Fruit fly (Drosophila melanogaster) whole organism, pupa: ENCODE results near the gene Wdfy2.

Experiments used
- CG12605 ChIP-seq: fragments of 200-800 bp; sonication (Bioruptor generic); IDR thresholded peaks from 2 replicates; pipeline ENCODE4 v1.3.6; 2022; ENCODE audit warnings: missing biosample characterization, missing genetic modification characterization
- CG13204 ChIP-seq: fragments of 200-800 bp; sonication (Bioruptor generic); optimal IDR thresholded peaks from 2 replicates; lab custom pipeline; 2018; ENCODE audit warnings: missing biosample characterization, mild to moderate bottlenecking, missing genetic modification characterization, moderate library complexity
- CG14655 ChIP-seq: fragments of 200-800 bp; sonication (Bioruptor generic); optimal IDR thresholded peaks from 3 replicates; lab custom pipeline; 2017; ENCODE audit warnings: mild to moderate bottlenecking, missing biosample characterization, missing genetic modification reagents, missing genetic modification characterization
- CG17806 ChIP-seq: fragments of 200-800 bp; sonication (Bioruptor generic); optimal IDR thresholded peaks from 2 replicates; lab custom pipeline; 2018; ENCODE audit warnings: missing biosample characterization, mild to moderate bottlenecking, missing genetic modification characterization, moderate library complexity
- CG32121 ChIP-seq: fragments of 200-800 bp; sonication (Bioruptor generic); IDR thresholded peaks from 2 replicates; pipeline ENCODE4 v1.3.6; 2022; ENCODE audit warnings: missing biosample characterization, missing genetic modification characterization
- CG34367 ChIP-seq: fragments of 200-800 bp; sonication (Bioruptor generic); optimal IDR thresholded peaks from 2 replicates; lab custom pipeline; 2018; ENCODE audit warnings: missing biosample characterization, mild to moderate bottlenecking, missing genetic modification characterization
- CG8301 ChIP-seq: fragments of 200-800 bp; sonication (Bioruptor generic); optimal IDR thresholded peaks from 2 replicates; lab custom pipeline; 2018; ENCODE audit warnings: missing biosample characterization, mild to moderate bottlenecking, missing genetic modification characterization
- CG9948 ChIP-seq: fragments of 200-800 bp; sonication (Bioruptor generic); optimal IDR thresholded peaks from 2 replicates; lab custom pipeline; 2018; ENCODE audit warnings: missing biosample characterization, mild to moderate bottlenecking, missing genetic modification characterization, moderate library complexity
- EcR ChIP-seq: fragments of 200-800 bp; sonication (Bioruptor generic); optimal IDR thresholded peaks from 3 replicates; lab custom pipeline; 2019; ENCODE audit warnings: missing biosample characterization, missing genetic modification characterization, mild to moderate bottlenecking, moderate library complexity, missing genetic modification reagents
- Pif1A ChIP-seq: fragments of 200-800 bp; sonication (Bioruptor generic); optimal IDR thresholded peaks from 3 replicates; lab custom pipeline; 2016; ENCODE audit warnings: missing biosample characterization, missing genetic modification characterization
- Snoo ChIP-seq: fragments of 200-800 bp; sonication (Bioruptor generic); optimal IDR thresholded peaks from 3 replicates; lab custom pipeline; 2017; ENCODE audit warnings: missing biosample characterization, mild to moderate bottlenecking, missing genetic modification characterization, inconsistent platforms
- gl ChIP-seq: fragments of 200-800 bp; sonication (Bioruptor generic); optimal IDR thresholded peaks from 2 replicates; lab custom pipeline; 2018; ENCODE audit warnings: missing biosample characterization, mild to moderate bottlenecking, missing genetic modification characterization
- rn ChIP-seq: fragments of 200-800 bp; sonication (Bioruptor generic); IDR thresholded peaks from 2 replicates; pipeline ENCODE4 v1.3.6; 2022; ENCODE audit warnings: missing biosample characterization, missing genetic modification characterization

DNA sequence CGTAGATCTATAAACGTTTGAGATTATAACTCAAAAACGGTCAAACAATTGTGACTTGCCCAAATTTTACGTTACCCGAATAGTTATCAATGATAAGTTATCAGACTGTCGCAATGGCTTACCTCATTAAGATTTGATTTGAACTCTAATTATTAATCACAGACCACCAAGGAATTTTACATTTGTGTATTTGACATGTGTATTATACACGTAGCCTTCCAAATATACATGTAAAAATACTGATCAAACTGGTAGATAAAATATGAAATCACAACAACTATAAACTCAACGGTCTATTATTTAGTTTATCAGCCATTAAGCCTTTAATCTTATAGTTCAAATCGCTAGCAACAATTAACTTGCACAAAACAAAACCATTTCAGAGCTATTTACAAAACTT, 29.6 kb upstream of the Wdfy2 start:
- TF ChIP-seq CG32121 (GFP tag; lab: Robert Waterston, UW) (no peak), CG17806 (tag; lab: Kevin White, UChicago) (no peak), rn (GFP tag; lab: Robert Waterston, UW) (no peak), CG9948 (tag; lab: Kevin White, UChicago) (no peak), CG14655 (GFP tag; lab: Kevin White, UChicago) (no peak), CG34367 (tag; lab: Kevin White, UChicago) (no peak), Snoo (tag; lab: Kevin White, UChicago) (no peak), CG8301 (no peak), gl (tag; lab: Kevin White, UChicago) (no peak), CG13204 (GFP tag; lab: Kevin White, UChicago) (no peak), Pif1A (GFP tag; lab: Kevin White, UChicago) (no peak), EcR (GFP tag; lab: Kevin White, UChicago) (no peak), CG12605 (GFP tag; lab: Robert Waterston, UW) (no peak)
